Fruit fly (Drosophila melanogaster): ENCODE measurements around the gene CG16888.

- no peak for TF ChIP-seq dmrt93B (GFP tag; optimal IDR thresholded peaks at IDR 0.05)
- TF ChIP-seq h (GFP tag; optimal IDR thresholded peaks at IDR 0.05), result no peak
- TF ChIP-seq Hr78 (GFP tag; optimal IDR thresholded peaks at IDR 0.05), result no peak
- no peak for TF ChIP-seq Myc (optimal IDR thresholded peaks at IDR 0.05)
- no peak for TF ChIP-seq sage (GFP tag; optimal IDR thresholded peaks at IDR 0.05)
Observed at dm6 chr2L:13807959-13808358, 5.1 kb downstream of the CG16888 start.

All from whole organism, wandering third instar larva.